Fruit fly (Drosophila melanogaster) whole organism, embryonic: ENCODE measurements around the gene Utx.

ENCODE experiments used
- Atf-2 ChIP-seq: fragments of 200-800 bp; sonication (Bioruptor generic); optimal IDR thresholded peaks from 2 replicates; lab custom pipeline; 2016; ENCODE audit warnings: missing biosample characterization, missing genetic modification characterization
- B-H2 ChIP-seq: fragments of 200-800 bp; sonication (Bioruptor generic); optimal IDR thresholded peaks from 2 replicates; lab custom pipeline; 2018; ENCODE audit warnings: missing biosample characterization, mild to moderate bottlenecking, missing genetic modification characterization
- Bteb2 ChIP-seq: fragments of 200-800 bp; sonication (Bioruptor generic); optimal IDR thresholded peaks from 2 replicates; lab custom pipeline; 2016; ENCODE audit warnings: missing biosample characterization, missing genetic modification characterization
- CG10267 ChIP-seq: fragments of 200-800 bp; sonication (Bioruptor generic); optimal IDR thresholded peaks from 2 replicates; lab custom pipeline; 2018; ENCODE audit warnings: missing biosample characterization, mild to moderate bottlenecking, missing genetic modification characterization, moderate library complexity
- CG10959 ChIP-seq: fragments of 200-800 bp; sonication (Bioruptor generic); IDR thresholded peaks from 2 replicates; pipeline ENCODE4 v1.3.6; 2022; ENCODE audit warnings: missing biosample characterization, missing genetic modification characterization
- CG11085 ChIP-seq: fragments of 200-800 bp; sonication (Bioruptor generic); IDR thresholded peaks from 2 replicates; pipeline ENCODE4 v1.3.6; 2022; ENCODE audit warnings: missing biosample characterization, missing genetic modification characterization
- CG11456 ChIP-seq: fragments of 200-800 bp; sonication (Bioruptor generic); IDR thresholded peaks from 3 replicates; pipeline ENCODE4 v1.3.6; 2022; ENCODE audit warnings: missing biosample characterization, missing genetic modification characterization
- CG11695 ChIP-seq: fragments of 200-800 bp; sonication (Bioruptor generic); IDR thresholded peaks from 3 replicates; pipeline ENCODE4 v1.3.6; 2022; ENCODE audit warnings: missing biosample characterization, missing genetic modification characterization
- CG12299 ChIP-seq: fragments of 200-800 bp; sonication (Bioruptor generic); optimal IDR thresholded peaks from 2 replicates; lab custom pipeline; 2018; ENCODE audit warnings: missing biosample characterization, mild to moderate bottlenecking, missing genetic modification characterization
- CG13624 ChIP-seq: fragments of 200-800 bp; sonication (Bioruptor generic); optimal IDR thresholded peaks from 2 replicates; lab custom pipeline; 2016; ENCODE audit warnings: missing biosample characterization, missing genetic modification characterization
- CG15269 ChIP-seq: fragments of 200-800 bp; sonication (Bioruptor generic); optimal IDR thresholded peaks from 2 replicates; lab custom pipeline; 2018; ENCODE audit warnings: missing biosample characterization, mild to moderate bottlenecking, missing genetic modification characterization, moderate library complexity
- CG1603 ChIP-seq: fragments of 200-800 bp; sonication (Bioruptor generic); optimal IDR thresholded peaks from 2 replicates; lab custom pipeline; 2019; ENCODE audit warnings: missing biosample characterization, mild to moderate bottlenecking, missing genetic modification characterization, moderate library complexity
- CG18764 ChIP-seq: fragments of 200-800 bp; sonication (Bioruptor generic); optimal IDR thresholded peaks from 3 replicates; lab custom pipeline; 2016; ENCODE audit warnings: missing biosample characterization, missing genetic modification characterization
- CG31224 ChIP-seq: fragments of 200-800 bp; sonication (Bioruptor generic); IDR thresholded peaks from 2 replicates; pipeline ENCODE4 v1.3.6; 2022; ENCODE audit warnings: missing biosample characterization, missing genetic modification characterization
- CG4282 ChIP-seq: fragments of 200-800 bp; sonication (Bioruptor generic); optimal IDR thresholded peaks from 2 replicates; lab custom pipeline; 2016; ENCODE audit warnings: missing biosample characterization, missing genetic modification characterization
- CG4854 ChIP-seq: fragments of 200-800 bp; sonication (Bioruptor generic); optimal IDR thresholded peaks from 2 replicates; lab custom pipeline; 2016; ENCODE audit warnings: missing biosample characterization, missing genetic modification characterization, inconsistent platforms
- CG6254 ChIP-seq: fragments of 200-800 bp; sonication (Bioruptor generic); optimal IDR thresholded peaks from 3 replicates; lab custom pipeline; 2017; ENCODE audit warnings: mild to moderate bottlenecking, missing biosample characterization, missing genetic modification reagents, missing genetic modification characterization
- CG6683 ChIP-seq: fragments of 200-800 bp; sonication (Bioruptor generic); optimal IDR thresholded peaks from 2 replicates; lab custom pipeline; 2017; ENCODE audit warnings: missing biosample characterization, mild to moderate bottlenecking, missing genetic modification characterization, missing genetic modification reagents
- CG7357 ChIP-seq: fragments of 200-800 bp; sonication (Bioruptor generic); IDR thresholded peaks from 3 replicates; pipeline ENCODE4 v1.3.6; 2022; ENCODE audit warnings: missing biosample characterization, missing genetic modification characterization
- CrebB ChIP-seq: fragments of 200-800 bp; sonication (Bioruptor generic); optimal IDR thresholded peaks from 3 replicates; lab custom pipeline; 2018; ENCODE audit warnings: missing biosample characterization, mild to moderate bottlenecking, missing genetic modification characterization
- D ChIP-seq, 2 experiments: fragments of 200-800 bp in 1 of 2; fragments of >200 bp in 1 of 2; sonication (Bioruptor generic) in 1 of 2; optimal IDR thresholded peaks; 2 replicates in 1 of 2; 3 replicates in 1 of 2; lab custom pipeline; 2017; ENCODE audit warnings: mild to moderate bottlenecking in 1 of 2, missing biosample characterization in 1 of 2, missing genetic modification characterization in 1 of 2, missing genetic modification reagents in 1 of 2
- ERR ChIP-seq: fragments of 200-800 bp; sonication (Bioruptor generic); optimal IDR thresholded peaks from 2 replicates; lab custom pipeline; 2016; ENCODE audit warnings: missing biosample characterization, missing genetic modification characterization
- Ets65A ChIP-seq: fragments of 200-800 bp; sonication (Bioruptor generic); peaks from one replicate; lab custom pipeline; 2016; ENCODE audit warnings: missing biosample characterization, missing genetic modification characterization
- Gug ChIP-seq: fragments of 200-800 bp; sonication (Bioruptor generic); IDR thresholded peaks from 4 replicates; pipeline ENCODE4 v1.3.6; 2022; ENCODE audit warnings: missing biosample characterization, missing genetic modification characterization
- Neu2 ChIP-seq: fragments of 200-800 bp; sonication (Bioruptor generic); optimal IDR thresholded peaks from 3 replicates; lab custom pipeline; 2016; ENCODE audit warnings: missing biosample characterization, missing genetic modification characterization, borderline replicate concordance
- Nf-YC ChIP-seq: fragments of 200-800 bp; optimal IDR thresholded peaks from 3 replicates; lab custom pipeline; 2019; ENCODE audit warnings: missing biosample characterization, mild to moderate bottlenecking, missing genetic modification characterization, moderate library complexity
- Ravus ChIP-seq: fragments of 200-800 bp; sonication (Bioruptor generic); IDR thresholded peaks from 2 replicates; pipeline ENCODE4 v1.3.6; 2022; ENCODE audit warnings: missing biosample characterization, missing genetic modification characterization
- chn ChIP-seq: fragments of 200-800 bp; sonication (Bioruptor generic); optimal IDR thresholded peaks from 2 replicates; lab custom pipeline; 2016; ENCODE audit warnings: missing biosample characterization, missing genetic modification characterization
- cwo ChIP-seq: fragments of 200-800 bp; sonication (Bioruptor generic); optimal IDR thresholded peaks from 3 replicates; lab custom pipeline; 2017; ENCODE audit warnings: missing biosample characterization, missing genetic modification characterization, mild to moderate bottlenecking, moderate library complexity, missing genetic modification reagents
- dan ChIP-seq: fragments of 200-800 bp; sonication (Bioruptor generic); IDR thresholded peaks from 2 replicates; pipeline ENCODE4 v1.3.6; 2022; ENCODE audit warnings: missing biosample characterization, missing genetic modification characterization
- disco-r ChIP-seq: fragments of 200-800 bp; sonication (Bioruptor generic); optimal IDR thresholded peaks from 2 replicates; lab custom pipeline; 2016; ENCODE audit warnings: missing biosample characterization, missing genetic modification characterization
- dmrt99B ChIP-seq: fragments of 200-800 bp; sonication (Bioruptor generic); optimal IDR thresholded peaks from 2 replicates; lab custom pipeline; 2018; ENCODE audit warnings: missing biosample characterization, mild to moderate bottlenecking, missing genetic modification characterization, moderate library complexity
- dpn ChIP-seq, 2 experiments: fragments of 200-800 bp; sonication (Bioruptor generic); optimal IDR thresholded peaks; 3 replicates each; lab custom pipeline; 2016; ENCODE audit warnings: missing biosample characterization in 2 of 2, missing genetic modification characterization in 2 of 2
- dysf ChIP-seq: fragments of 200-800 bp; sonication (Bioruptor generic); IDR thresholded peaks from 3 replicates; pipeline ENCODE4 v1.3.6; 2022; ENCODE audit warnings: missing biosample characterization, missing genetic modification characterization
- eyg ChIP-seq: fragments of 200-800 bp; sonication (Bioruptor generic); optimal IDR thresholded peaks from 3 replicates; lab custom pipeline; 2016; ENCODE audit warnings: missing biosample characterization, missing genetic modification characterization
- gce ChIP-seq: fragments of 200-800 bp; sonication (Bioruptor generic); IDR thresholded peaks from 3 replicates; pipeline ENCODE4 v1.3.6; 2022; ENCODE audit warnings: missing biosample characterization, missing genetic modification characterization
- grau ChIP-seq: fragments of 200-800 bp; optimal IDR thresholded peaks from 3 replicates; lab custom pipeline; 2019; ENCODE audit warnings: missing biosample characterization, mild to moderate bottlenecking, missing genetic modification characterization, moderate library complexity
- kay ChIP-seq: fragments of 200-800 bp; sonication (Bioruptor generic); optimal IDR thresholded peaks from 2 replicates; lab custom pipeline; 2016; ENCODE audit warnings: missing biosample characterization, missing genetic modification characterization
- pan ChIP-seq, 4 experiments: fragments of >200 bp in 3 of 4; fragments of 200-800 bp in 1 of 4; sonication (Bioruptor generic) in 1 of 4; optimal IDR thresholded peaks in 3 of 4; IDR thresholded peaks in 1 of 4; 2 replicates each; pipeline versions ENCODE4 v1.3.6 to Lab custom; 2017 to 2022; ENCODE audit warnings: missing biosample characterization in 2 of 4, missing genetic modification characterization in 2 of 4, mixed read lengths in 1 of 4
- pho ChIP-seq: fragments of 200-800 bp; sonication (Bioruptor generic); optimal IDR thresholded peaks from 2 replicates; lab custom pipeline; 2016; ENCODE audit warnings: missing biosample characterization, missing genetic modification characterization
- pita ChIP-seq: fragments of 200-800 bp; sonication (Bioruptor generic); optimal IDR thresholded peaks from 2 replicates; lab custom pipeline; 2017; ENCODE audit warnings: missing biosample characterization, mild to moderate bottlenecking, missing genetic modification characterization
- pum ChIP-seq: fragments of 200-800 bp; sonication (Bioruptor generic); optimal IDR thresholded peaks from 2 replicates; lab custom pipeline; 2016; ENCODE audit warnings: missing biosample characterization, missing genetic modification characterization
- sens-2 ChIP-seq: fragments of 200-800 bp; sonication (Bioruptor generic); IDR thresholded peaks from 2 replicates; pipeline ENCODE4 v1.3.6; 2022; ENCODE audit warnings: missing biosample characterization, missing genetic modification characterization
- slou ChIP-seq: fragments of 200-800 bp; sonication (Bioruptor generic); optimal IDR thresholded peaks from 3 replicates; lab custom pipeline; 2016; ENCODE audit warnings: missing biosample characterization, missing genetic modification characterization
- stc ChIP-seq: fragments of 200-800 bp; sonication (Bioruptor generic); IDR thresholded peaks from 2 replicates; pipeline ENCODE4 v1.3.6; 2022; ENCODE audit warnings: missing biosample characterization, missing genetic modification characterization
- tio ChIP-seq: fragments of 200-800 bp; sonication (Bioruptor generic); optimal IDR thresholded peaks from 2 replicates; lab custom pipeline; 2017; ENCODE audit warnings: missing biosample characterization, missing genetic modification characterization, inconsistent platforms
- toy ChIP-seq: fragments of 200-800 bp; sonication (Bioruptor generic); IDR thresholded peaks from 2 replicates; pipeline ENCODE4 v1.3.6; 2022; ENCODE audit warnings: missing biosample characterization, missing genetic modification characterization
- twi ChIP-seq: fragments of 200-800 bp; optimal IDR thresholded peaks from 2 replicates; lab custom pipeline; 2019; ENCODE audit warnings: missing biosample characterization, mild to moderate bottlenecking, missing genetic modification characterization, moderate library complexity
- unc-4 ChIP-seq: fragments of 200-800 bp; sonication (Bioruptor generic); IDR thresholded peaks from 2 replicates; pipeline ENCODE4 v1.3.6; 2022; ENCODE audit warnings: missing biosample characterization, missing genetic modification characterization; ENCODE audit not compliant: partially characterized antibody
- z ChIP-seq: fragments of 200-800 bp; sonication (Bioruptor generic); IDR thresholded peaks from 3 replicates; pipeline ENCODE4 v1.3.6; 2022; ENCODE audit warnings: missing biosample characterization, missing genetic modification characterization

The Utx gene

DNA sequence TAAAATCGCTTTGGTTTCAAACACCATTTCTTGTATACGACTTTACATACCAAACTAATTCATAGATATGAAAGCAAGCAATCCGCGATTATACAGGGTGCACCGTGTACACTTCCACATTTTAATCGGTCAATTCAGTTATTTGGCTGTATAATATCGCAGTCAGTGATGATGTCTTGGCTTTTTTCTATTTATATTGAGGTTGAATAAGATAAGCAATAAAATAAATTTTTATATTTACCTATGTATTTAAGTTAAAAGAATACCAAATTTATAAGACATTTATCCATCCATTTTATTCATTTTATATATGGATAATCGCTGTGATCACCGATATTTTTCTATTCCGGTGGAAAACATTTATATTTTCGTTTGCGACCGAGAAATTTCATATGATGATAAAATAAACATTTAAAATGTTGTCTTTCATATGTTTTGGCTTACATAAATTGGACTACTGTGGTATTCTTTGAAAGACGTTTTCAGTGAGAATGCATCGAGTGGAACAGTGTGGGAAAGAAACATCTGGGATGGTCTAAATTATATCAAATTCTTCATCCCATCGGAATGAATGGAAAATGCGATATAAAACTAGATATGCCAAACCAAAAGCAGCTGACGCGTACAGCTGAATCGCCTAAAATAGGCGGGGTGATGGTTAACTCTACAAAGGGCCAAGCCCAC lies 51.7 kb downstream of the Utx start, which contains the start of gene CG5708 (continued):
- TF ChIP-seq toy (GFP tag; lab: Robert Waterston, UW) (no peak), Atf-2 (GFP tag; lab: Kevin White, UChicago) (no peak), dpn (GFP tag; optimal IDR thresholded peaks at IDR 0.05; lab: Kevin White, UChicago) (no peak), kay (GFP tag; lab: Kevin White, UChicago) (no peak), CG6254 (GFP tag; lab: Kevin White, UChicago) (peak; percentile 99), Gug (no peak), Nf-YC (tag; lab: Kevin White, UChicago) (peak; percentile 47), CG18764 (GFP tag; lab: Kevin White, UChicago) (no peak), pum (no peak), CG6683 (GFP tag; lab: Kevin White, UChicago) (no peak), disco-r (GFP tag; lab: Kevin White, UChicago) (no peak), dysf (GFP tag; lab: Robert Waterston, UW) (no peak), CG15269 (tag; lab: Kevin White, UChicago) (no peak), ERR (GFP tag; lab: Kevin White, UChicago) (no peak), sens-2 (no peak), pan (optimal IDR thresholded peaks at IDR 0.05; lab: Kevin White, UChicago) (no peak), pan (GFP tag; optimal IDR thresholded peaks at IDR 0.05 in 1 of 2, IDR thresholded peaks at IDR 0.05 in 1 of 2) (no peak), z (GFP tag; lab: Robert Waterston, UW) (no peak), Ets65A (GFP tag; lab: Kevin White, UChicago) (peak; percentile 13), tio (no peak), CG7357 (GFP tag; lab: Robert Waterston, UW) (no peak), Bteb2 (GFP tag; lab: Kevin White, UChicago) (no peak), CG4854 (GFP tag; lab: Kevin White, UChicago) (no peak), slou (GFP tag; lab: Kevin White, UChicago) (no peak), dmrt99B (tag; lab: Kevin White, UChicago) (no peak), eyg (GFP tag; lab: Kevin White, UChicago) (no peak), chn (GFP tag; lab: Kevin White, UChicago) (no peak), CG10267 (tag; lab: Kevin White, UChicago) (peak; percentile 25), pita (no peak), CG31224 (no peak), CrebB (tag; lab: Kevin White, UChicago) (no peak), Ravus (GFP tag; lab: Robert Waterston, UW) (no peak), CG12299 (tag; lab: Kevin White, UChicago) (no peak), stc (GFP tag; lab: Robert Waterston, UW) (no peak), dan (GFP tag; lab: Robert Waterston, UW) (no peak), twi (tag; lab: Kevin White, UChicago) (no peak), CG10959 (GFP tag; lab: Robert Waterston, UW) (no peak), CG13624 (GFP tag; lab: Kevin White, UChicago) (no peak), CG11695 (GFP tag; lab: Robert Waterston, UW) (no peak), pho (GFP tag; lab: Kevin White, UChicago) (no peak), CG11085 (no peak), B-H2 (GFP tag; lab: Kevin White, UChicago) (peak; percentile 35), CG11456 (GFP tag; lab: Robert Waterston, UW) (no peak), CG4282 (GFP tag; lab: Kevin White, UChicago) (no peak), Neu2 (no peak), CG1603 (tag; lab: Kevin White, UChicago) (peak; percentile 86), unc-4 (GFP tag; lab: Robert Waterston, UW) (peak; percentile 47; the same call in 1 of the 2 replicates), D (optimal IDR thresholded peaks at IDR 0.05; lab: Kevin White, UChicago) (no peak), D (GFP tag; optimal IDR thresholded peaks at IDR 0.05; lab: Kevin White, UChicago) (no peak), grau (peak; percentile 24), gce (GFP tag; lab: Robert Waterston, UW) (no peak), cwo (GFP tag; lab: Kevin White, UChicago) (no peak)
